Worm (Caenorhabditis elegans) whole organism, mixed stage, embryonic: ENCODE results near the gene F01D5.10.
"Not testable (repeated sequence)": the region's sequence is repeated elsewhere in the genome, so short reads cannot be mapped to it uniquely, and the experiment has no call there.

ENCODE experiments used
- M03D4.4 ChIP-seq: sonication (generic microtip); optimal IDR thresholded peaks from 2 replicates; lab custom pipeline; 2017; ENCODE audit warnings: mild to moderate bottlenecking, missing genetic modification characterization, missing compliant biosample characterization
- bed-3 ChIP-seq: fragments of 200-800 bp; sonication (Bioruptor generic); optimal IDR thresholded peaks from 3 replicates; lab custom pipeline; 2018; ENCODE audit warnings: mild to moderate bottlenecking, missing genetic modification characterization, moderate library complexity, missing compliant biosample characterization
- ceh-39 ChIP-seq: fragments of 150-350 bp; optimal IDR thresholded peaks from 2 replicates; lab custom pipeline; 2014; ENCODE audit warnings: missing biosample characterization, missing genetic modification characterization
- ceh-83 ChIP-seq: fragments of 200-800 bp; sonication (Bioruptor generic); optimal IDR thresholded peaks from 2 replicates; lab custom pipeline; 2018; ENCODE audit warnings: mild to moderate bottlenecking, missing genetic modification characterization, missing compliant biosample characterization
- ces-1 ChIP-seq: fragments of 150-350 bp; optimal IDR thresholded peaks from 2 replicates; lab custom pipeline; 2014; ENCODE audit warnings: missing biosample characterization, missing genetic modification reagents, missing genetic modification characterization
- cnd-1 ChIP-seq: fragments of 200-800 bp; sonication (Bioruptor generic); optimal IDR thresholded peaks from 2 replicates; lab custom pipeline; 2018; ENCODE audit warnings: mild to moderate bottlenecking, missing genetic modification characterization, missing compliant biosample characterization
- drap-1 ChIP-seq: fragments of 200-800 bp; sonication (Bioruptor generic); optimal IDR thresholded peaks from 3 replicates; lab custom pipeline; 2018; ENCODE audit warnings: mild to moderate bottlenecking, missing genetic modification characterization, missing compliant biosample characterization
- elt-3 ChIP-seq: fragments of 150-350 bp; optimal IDR thresholded peaks from 2 replicates; lab custom pipeline; 2014; ENCODE audit warnings: missing biosample characterization, missing genetic modification characterization
- flh-1 ChIP-seq: fragments of 200-800 bp; sonication (Bioruptor generic); optimal IDR thresholded peaks from 2 replicates; lab custom pipeline; 2018; ENCODE audit warnings: mild to moderate bottlenecking, missing genetic modification characterization, moderate library complexity, missing compliant biosample characterization
- ham-2 ChIP-seq: fragments of 200-800 bp; sonication (Bioruptor generic); optimal IDR thresholded peaks from 2 replicates; lab custom pipeline; 2018; ENCODE audit warnings: mild to moderate bottlenecking, missing genetic modification characterization, missing compliant biosample characterization
- hlh-1 ChIP-seq: fragments of 150-350 bp; optimal IDR thresholded peaks from 2 replicates; lab custom pipeline; 2014; ENCODE audit warnings: missing biosample characterization, missing genetic modification reagents, missing genetic modification characterization
- lin-13 ChIP-seq: fragments of 150-350 bp; optimal IDR thresholded peaks from 2 replicates; lab custom pipeline; 2014; ENCODE audit warnings: missing biosample characterization, missing genetic modification characterization
- lin-32 ChIP-seq: fragments of 200-800 bp; sonication (Bioruptor generic); optimal IDR thresholded peaks from 2 replicates; lab custom pipeline; 2018; ENCODE audit warnings: mild to moderate bottlenecking, missing genetic modification characterization, missing compliant biosample characterization
- lsy-2 ChIP-seq: fragments of 150-350 bp; optimal IDR thresholded peaks from 2 replicates; lab custom pipeline; 2014; ENCODE audit warnings: missing biosample characterization, missing genetic modification characterization
- mep-1 ChIP-seq: fragments of 150-350 bp; optimal IDR thresholded peaks from 2 replicates; lab custom pipeline; 2017; ENCODE audit warnings: missing biosample characterization, missing genetic modification reagents, missing genetic modification characterization, inconsistent platforms
- mls-2 ChIP-seq: sonication (generic microtip); optimal IDR thresholded peaks from 2 replicates; lab custom pipeline; 2016; ENCODE audit warnings: mild to moderate bottlenecking, missing genetic modification characterization, moderate library complexity, missing compliant biosample characterization
- nhr-12 ChIP-seq: fragments of 150-350 bp; optimal IDR thresholded peaks from 2 replicates; lab custom pipeline; 2014; ENCODE audit warnings: missing biosample characterization, missing genetic modification characterization
- nhr-2 ChIP-seq: fragments of 150-350 bp; optimal IDR thresholded peaks from 2 replicates; lab custom pipeline; 2014; ENCODE audit warnings: missing biosample characterization, missing genetic modification characterization
- nhr-237 ChIP-seq: fragments of 150-350 bp; optimal IDR thresholded peaks from 2 replicates; lab custom pipeline; 2014; ENCODE audit warnings: missing biosample characterization, missing genetic modification characterization
- nhr-28 ChIP-seq: fragments of 150-350 bp; optimal IDR thresholded peaks from 2 replicates; lab custom pipeline; 2014; ENCODE audit warnings: missing biosample characterization, missing genetic modification characterization
- nhr-76 ChIP-seq: sonication (generic microtip); optimal IDR thresholded peaks from 2 replicates; lab custom pipeline; 2017; ENCODE audit warnings: missing biosample characterization, missing genetic modification characterization
- pha-4 ChIP-seq: fragments of 150-350 bp; optimal IDR thresholded peaks from 2 replicates; lab custom pipeline; 2018; ENCODE audit warnings: missing biosample characterization, missing genetic modification reagents, missing genetic modification characterization
- sem-2 ChIP-seq: fragments of 200-800 bp; sonication (Bioruptor generic); optimal IDR thresholded peaks from 2 replicates; lab custom pipeline; 2018; ENCODE audit warnings: mild to moderate bottlenecking, missing genetic modification characterization, missing compliant biosample characterization
- snpc-4 ChIP-seq: fragments of 150-350 bp; optimal IDR thresholded peaks from 2 replicates; lab custom pipeline; 2014; ENCODE audit warnings: missing biosample characterization, missing genetic modification characterization
- sptf-1 ChIP-seq: sonication (generic microtip); optimal IDR thresholded peaks from 2 replicates; lab custom pipeline; 2017; ENCODE audit warnings: mild to moderate bottlenecking, missing genetic modification characterization, moderate library complexity, missing compliant biosample characterization
- tbx-8 ChIP-seq: fragments of 200-800 bp; sonication (Bioruptor generic); optimal IDR thresholded peaks from 2 replicates; lab custom pipeline; 2018; ENCODE audit warnings: mild to moderate bottlenecking, missing genetic modification characterization, moderate library complexity, missing compliant biosample characterization
- unc-120 ChIP-seq: sonication (generic microtip); optimal IDR thresholded peaks from 2 replicates; lab custom pipeline; 2017; ENCODE audit warnings: missing genetic modification characterization, missing compliant biosample characterization; ENCODE audit not compliant: poor library complexity, severe bottlenecking
- unc-39 ChIP-seq: fragments of 150-350 bp; optimal IDR thresholded peaks from 2 replicates; lab custom pipeline; 2014; ENCODE audit warnings: missing biosample characterization, missing genetic modification characterization
- unc-62 ChIP-seq: fragments of 150-350 bp; optimal IDR thresholded peaks from 2 replicates; lab custom pipeline; 2014; ENCODE audit warnings: missing biosample characterization, missing genetic modification reagents, missing genetic modification characterization
- zip-8 ChIP-seq: fragments of 150-350 bp; optimal IDR thresholded peaks from 2 replicates; lab custom pipeline; 2014; ENCODE audit warnings: missing biosample characterization, missing genetic modification characterization
- ztf-11 ChIP-seq: fragments of 150-350 bp; optimal IDR thresholded peaks from 2 replicates; lab custom pipeline; 2014; ENCODE audit warnings: missing biosample characterization, missing genetic modification characterization

F01D5.10 gene

ce11 chrII:14005183-14005582, 15.9 kb downstream of the F01D5.10 start:
- no peak for TF ChIP-seq ces-1
- no peak for TF ChIP-seq sptf-1 (tag; lab: Kevin White, UChicago)
- TF ChIP-seq bed-3 (GFP tag; lab: Kevin White, UChicago): no peak
- no peak for TF ChIP-seq mls-2 (tag; lab: Kevin White, UChicago)
- no peak for TF ChIP-seq elt-3 (tag; lab: Kevin White, UChicago)
- no peak for TF ChIP-seq nhr-12 (tag; lab: Kevin White, UChicago)
- TF ChIP-seq pha-4 (tag; lab: Kevin White, UChicago): no peak
- TF ChIP-seq lin-13 (tag; lab: Kevin White, UChicago): no peak
- no peak for TF ChIP-seq cnd-1 (tag; lab: Kevin White, UChicago)
- TF ChIP-seq M03D4.4: no peak
- TF ChIP-seq unc-120: no peak
- no peak for TF ChIP-seq nhr-28 (tag; lab: Kevin White, UChicago)
- no peak for TF ChIP-seq zip-8
- TF ChIP-seq unc-62 (GFP tag; lab: Kevin White, UChicago): no peak
- no peak for TF ChIP-seq snpc-4

ce11 chrII:14004770-14005169, 16.4 kb downstream of the F01D5.10 start:
- peak; percentile 53 for TF ChIP-seq ham-2 (GFP tag; lab: Kevin White, UChicago)
- no peak for TF ChIP-seq sptf-1 (tag; lab: Kevin White, UChicago)

ce11 chrII:14003821-14004430, 17.2 kb downstream of the F01D5.10 start:
- TF ChIP-seq unc-120 (no peak), elt-3 (tag; lab: Kevin White, UChicago) (peak; percentile 68), hlh-1 (tag; lab: Kevin White, UChicago) (no peak), flh-1 (no peak), bed-3 (GFP tag; lab: Kevin White, UChicago) (no peak), drap-1 (GFP tag; lab: Kevin White, UChicago) (no peak), unc-62 (GFP tag; lab: Kevin White, UChicago) (no peak)
- TF ChIP-seq, all 35 proteins: peak for 1

ce11 chrII:14002200-14002599, 18.9 kb downstream of the F01D5.10 start, which contains the start of gene F01D5.5:
Gene F01D5.5, minus strand, starts transcription at chrII:14002300.
- no peak for TF ChIP-seq lin-32 (GFP tag; lab: Kevin White, UChicago)
- TF ChIP-seq cnd-1 (tag; lab: Kevin White, UChicago): no peak
- TF ChIP-seq nhr-28 (tag; lab: Kevin White, UChicago): no peak
- TF ChIP-seq hlh-1 (tag; lab: Kevin White, UChicago): no peak
- TF ChIP-seq snpc-4: no peak
- TF ChIP-seq unc-62 (GFP tag; lab: Kevin White, UChicago): no peak
- TF ChIP-seq mls-2 (tag; lab: Kevin White, UChicago): no peak
- TF ChIP-seq nhr-12 (tag; lab: Kevin White, UChicago): no peak
- TF ChIP-seq nhr-76: no peak
- no peak for TF ChIP-seq ceh-39 (tag; lab: Kevin White, UChicago)
- TF ChIP-seq ces-1: no peak
- no peak for TF ChIP-seq lsy-2 (tag; lab: Kevin White, UChicago)

- TF ChIP-seq snpc-4; bed-3 (GFP tag; lab: Kevin White, UChicago); mls-2 (tag; lab: Kevin White, UChicago): not testable (repeated sequence)
Measured at ce11 chrII:14000044-14000443, 21.1 kb downstream of the F01D5.10 start, which contains the start of gene F01D5.3. Gene F01D5.3, minus strand, starts transcription at chrII:14000144.

ce11 chrII:13998964-13999363, 22.2 kb downstream of the F01D5.10 start, which contains the start of gene F01D5.2:
Gene F01D5.2, minus strand, starts transcription at chrII:13999064.
- TF ChIP-seq ztf-11 (tag; lab: Kevin White, UChicago) (no peak), lin-13 (tag; lab: Kevin White, UChicago) (no peak), ceh-83 (GFP tag; lab: Kevin White, UChicago) (no peak), sem-2 (no peak), unc-62 (GFP tag; lab: Kevin White, UChicago) (no peak), nhr-2 (no peak), bed-3 (GFP tag; lab: Kevin White, UChicago) (no peak), drap-1 (GFP tag; lab: Kevin White, UChicago) (no peak), nhr-76 (no peak), mep-1 (tag; lab: Kevin White, UChicago) (no peak), unc-39 (tag; lab: Kevin White, UChicago) (no peak), nhr-28 (tag; lab: Kevin White, UChicago) (no peak), tbx-8 (GFP tag; lab: Kevin White, UChicago) (no peak), cnd-1 (tag; lab: Kevin White, UChicago) (no peak), zip-8 (no peak), lin-32 (GFP tag; lab: Kevin White, UChicago) (no peak), nhr-237 (tag; lab: Kevin White, UChicago) (no peak)
